Fruit fly (Drosophila melanogaster) Kc167 (cell line): ENCODE results near the gene Tom70.

Experiments
- Sin3A ChIP-seq: fragments of >200 bp; optimal IDR thresholded peaks from 2 replicates; lab custom pipeline; 2018; ENCODE audit warnings: missing external identifiers
- h ChIP-seq: fragments of >200 bp; optimal IDR thresholded peaks from 3 replicates; lab custom pipeline; 2018; ENCODE audit warnings: missing external identifiers
- insv ChIP-seq: fragments of >200 bp; optimal IDR thresholded peaks from 3 replicates; lab custom pipeline; 2018; ENCODE audit warnings: missing external identifiers
- psq ChIP-seq: fragments of >200 bp; optimal IDR thresholded peaks from 2 replicates; lab custom pipeline; 2017; ENCODE audit warnings: missing external identifiers
- ttk ChIP-seq: sonication (Bioruptor generic); optimal IDR thresholded peaks from 2 replicates; lab custom pipeline; 2017; ENCODE audit warnings: missing external identifiers

DNA sequence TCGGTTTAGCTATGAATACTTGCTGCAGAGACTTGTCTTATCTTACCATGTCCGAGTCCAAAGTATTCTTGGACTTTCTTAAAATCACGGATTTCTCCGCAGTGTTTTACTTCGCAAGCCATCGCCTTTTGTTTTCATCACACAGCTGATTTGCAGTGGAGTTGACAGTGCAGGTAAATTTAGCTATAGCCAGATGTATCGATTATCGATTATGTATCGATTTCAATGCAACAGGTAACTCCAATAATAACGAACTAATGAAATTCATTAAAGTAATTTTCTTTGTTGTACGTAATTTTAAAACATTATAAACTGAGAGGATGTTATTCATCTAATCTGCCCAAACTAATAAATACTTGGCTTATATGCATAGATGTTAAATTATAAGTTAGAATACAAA is 24.7 kb upstream of the Tom70 start, which contains the start of gene Rab3-GAP:
- TF ChIP-seq insv (no peak), psq (lab: Kevin White, UChicago) (no peak), Sin3A (no peak), ttk (lab: Kevin White, UChicago) (no peak), h (lab: Kevin White, UChicago) (no peak)
